Worm (Caenorhabditis elegans): ENCODE data around the gene F32D8.2.

DNA sequence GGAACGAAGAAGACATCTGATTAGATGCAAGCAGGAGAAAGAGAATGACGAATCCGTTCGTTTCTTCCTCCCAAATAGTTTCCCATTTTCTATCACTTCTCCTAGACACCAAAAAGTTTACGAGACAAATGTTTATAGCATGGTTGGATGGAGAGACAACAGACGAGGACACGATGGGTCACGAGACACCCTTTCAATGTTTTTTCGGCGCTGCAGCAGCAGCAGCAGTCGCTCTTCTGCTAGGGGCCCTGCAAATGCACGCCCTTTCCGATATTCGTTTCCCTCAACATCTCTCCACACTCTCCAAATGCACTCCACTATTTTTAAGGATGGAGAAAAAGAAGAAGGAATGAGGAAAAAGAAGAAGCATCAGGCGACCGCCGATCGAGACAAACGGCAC is 25.2 kb upstream of the F32D8.2 start:
- TF ChIP-seq him-1 (tag; optimal IDR thresholded peaks at IDR 0.05) (peak; percentile 62), dao-5 (tag; optimal IDR thresholded peaks at IDR 0.05) (no peak)

All from whole organism, L4/young adult.